ENCODE assay signal across 1 fruit fly cellular context in genomic region chr3R:17539789-17540496, dm6.
TF ChIP-seq lines count a peak whose summit lies in the region.

Gene SF1, plus strand, starts transcription at chr3R:17540421.

TF ChIP-seq in whole organism, embryonic, 481 proteins besides CTCF, POLR2A, EP300 and RAD21 (continued from another document):
- TF ChIP-seq CG11398 (GFP tag; optimal IDR thresholded peaks at IDR 0.05; lab: Kevin White, UChicago): no peak
- no peak for TF ChIP-seq Blimp-1 (GFP tag; optimal IDR thresholded peaks at IDR 0.05; lab: Kevin White, UChicago)
- peak; percentile 50 for TF ChIP-seq bcd (GFP tag; optimal IDR thresholded peaks at IDR 0.05; lab: Kevin White, UChicago)
- TF ChIP-seq fd64A (GFP tag; optimal IDR thresholded peaks at IDR 0.05; lab: Kevin White, UChicago): no peak
- TF ChIP-seq zfh1 (GFP tag; IDR thresholded peaks at IDR 0.05; lab: Robert Waterston, UW): no peak
- TF ChIP-seq vfl (GFP tag; optimal IDR thresholded peaks at IDR 0.05; lab: Kevin White, UChicago): no peak
- TF ChIP-seq CG8478 (optimal IDR thresholded peaks at IDR 0.05; lab: Kevin White, UChicago): no peak
- no peak for TF ChIP-seq her (GFP tag; optimal IDR thresholded peaks at IDR 0.05; lab: Kevin White, UChicago)
- TF ChIP-seq sisA (GFP tag; IDR thresholded peaks at IDR 0.05; lab: Robert Waterston, UW): peak; percentile 27; the same call in 1 of the 2 replicates
- no peak for TF ChIP-seq lov (optimal IDR thresholded peaks at IDR 0.05; lab: Kevin White, UChicago)
- TF ChIP-seq lov (GFP tag; IDR thresholded peaks at IDR 0.05; lab: Robert Waterston, UW): no peak
- TF ChIP-seq CG17328 (GFP tag; IDR thresholded peaks at IDR 0.05; lab: Robert Waterston, UW): no peak
- no peak for TF ChIP-seq ab (GFP tag; optimal IDR thresholded peaks at IDR 0.05; lab: Kevin White, UChicago)
- TF ChIP-seq prd (optimal IDR thresholded peaks at IDR 0.05; lab: Kevin White, UChicago): no peak
- TF ChIP-seq prd (GFP tag; IDR thresholded peaks at IDR 0.05; lab: Robert Waterston, UW): no peak
- no peak for TF ChIP-seq lbe (GFP tag; optimal IDR thresholded peaks at IDR 0.05; lab: Kevin White, UChicago)
- no peak for TF ChIP-seq btn (GFP tag; optimal IDR thresholded peaks at IDR 0.05; lab: Kevin White, UChicago)
- TF ChIP-seq ftz-f1 (GFP tag; optimal IDR thresholded peaks at IDR 0.05; lab: Kevin White, UChicago): no peak
- no peak for TF ChIP-seq CG3407 (GFP tag; optimal IDR thresholded peaks at IDR 0.05; lab: Kevin White, UChicago)
- no peak for TF ChIP-seq CG11085 (GFP tag; IDR thresholded peaks at IDR 0.05; lab: Robert Waterston, UW)
- no peak for TF ChIP-seq CG43689 (GFP tag; IDR thresholded peaks at IDR 0.05; lab: Robert Waterston, UW)
- 0 out of 2 replicates have a peak, but pooled peaks have one; percentile 13 for TF ChIP-seq ara (GFP tag; IDR thresholded peaks at IDR 0.05; lab: Robert Waterston, UW)
- TF ChIP-seq Ptx1 (GFP tag; IDR thresholded peaks at IDR 0.05; lab: Robert Waterston, UW): 0 out of 2 replicates have a peak, but pooled peaks have one; percentile 7
- TF ChIP-seq CG17912 (GFP tag; optimal IDR thresholded peaks at IDR 0.05; lab: Kevin White, UChicago): no peak
- peak; percentile 5 for TF ChIP-seq CG18476 (GFP tag; optimal IDR thresholded peaks at IDR 0.05; lab: Kevin White, UChicago)
- TF ChIP-seq jing (GFP tag; optimal IDR thresholded peaks at IDR 0.05; lab: Kevin White, UChicago): no peak
- no peak for TF ChIP-seq Sin3A (optimal IDR thresholded peaks at IDR 0.05; lab: Kevin White, UChicago)
- TF ChIP-seq CG1603 (tag; optimal IDR thresholded peaks at IDR 0.05; lab: Kevin White, UChicago): peak; percentile 7
- peak; percentile 41 for TF ChIP-seq Meics (GFP tag; optimal IDR thresholded peaks at IDR 0.05; lab: Kevin White, UChicago)
- no peak for TF ChIP-seq inv (GFP tag; IDR thresholded peaks at IDR 0.05; lab: Robert Waterston, UW; ENCODE audit: partially characterized antibody)
- TF ChIP-seq hbn (GFP tag; IDR thresholded peaks at IDR 0.05; lab: Robert Waterston, UW; ENCODE audit: partially characterized antibody): no peak
- TF ChIP-seq CG9215 (GFP tag; IDR thresholded peaks at IDR 0.05; lab: Robert Waterston, UW): peak; percentile 38; the same call in 1 of the 2 replicates
- TF ChIP-seq fd96Cb (tag; optimal IDR thresholded peaks at IDR 0.05; lab: Kevin White, UChicago): no peak
- peak; percentile 30 for TF ChIP-seq CG9609 (GFP tag; optimal IDR thresholded peaks at IDR 0.05; lab: Kevin White, UChicago)
- no peak for TF ChIP-seq tio (GFP tag; optimal IDR thresholded peaks at IDR 0.05; lab: Kevin White, UChicago)
- no peak for TF ChIP-seq gsb-n (tag; optimal IDR thresholded peaks at IDR 0.05; lab: Kevin White, UChicago)
- peak; percentile 1 for TF ChIP-seq CG1792 (GFP tag; optimal IDR thresholded peaks at IDR 0.05; lab: Kevin White, UChicago)
- TF ChIP-seq CG13624 (GFP tag; optimal IDR thresholded peaks at IDR 0.05; lab: Kevin White, UChicago): peak; percentile 14
- peak; percentile 0 for TF ChIP-seq Antp (GFP tag; optimal IDR thresholded peaks at IDR 0.05; lab: Kevin White, UChicago)
- TF ChIP-seq Drgx (GFP tag; IDR thresholded peaks at IDR 0.05; lab: Robert Waterston, UW): no peak
- no peak for TF ChIP-seq CG14441 (GFP tag; IDR thresholded peaks at IDR 0.05; lab: Robert Waterston, UW)
- TF ChIP-seq chn (GFP tag; optimal IDR thresholded peaks at IDR 0.05; lab: Kevin White, UChicago): peak; percentile 20
- TF ChIP-seq CG6272 (GFP tag; IDR thresholded peaks at IDR 0.05; lab: Robert Waterston, UW): peak; percentile 5; the same call in 1 of the 2 replicates
- no peak for TF ChIP-seq mirr (GFP tag; optimal IDR thresholded peaks at IDR 0.05; lab: Kevin White, UChicago)
- TF ChIP-seq Usf (GFP tag; optimal IDR thresholded peaks at IDR 0.05; lab: Kevin White, UChicago): peak; percentile 38
- peak; percentile 74 for TF ChIP-seq Med (GFP tag; lab: Kevin White, UChicago)
- TF ChIP-seq unpg (GFP tag; optimal IDR thresholded peaks at IDR 0.05; lab: Kevin White, UChicago): no peak
- TF ChIP-seq emc (GFP tag; optimal IDR thresholded peaks at IDR 0.05; lab: Kevin White, UChicago): no peak
- TF ChIP-seq ewg (GFP tag; optimal IDR thresholded peaks at IDR 0.05; lab: Kevin White, UChicago): peak; percentile 19
- TF ChIP-seq CG15073 (GFP tag; optimal IDR thresholded peaks at IDR 0.05; lab: Kevin White, UChicago): no peak
- no peak for TF ChIP-seq bigmax (GFP tag; optimal IDR thresholded peaks at IDR 0.05; lab: Kevin White, UChicago)
- TF ChIP-seq lilli (GFP tag; optimal IDR thresholded peaks at IDR 0.05; lab: Kevin White, UChicago): peak; percentile 69
- no peak for TF ChIP-seq B-H1 (GFP tag; IDR thresholded peaks at IDR 0.05; lab: Robert Waterston, UW)
- peak; percentile 67 for TF ChIP-seq CG2120 (GFP tag; optimal IDR thresholded peaks at IDR 0.05; lab: Kevin White, UChicago)
- no peak for TF ChIP-seq ase (GFP tag; IDR thresholded peaks at IDR 0.05; lab: Robert Waterston, UW)
- no peak for TF ChIP-seq crol (GFP tag; IDR thresholded peaks at IDR 0.05; lab: Robert Waterston, UW)
- no peak for TF ChIP-seq CG13123 (GFP tag; optimal IDR thresholded peaks at IDR 0.05; lab: Kevin White, UChicago)
- TF ChIP-seq Opbp (GFP tag; IDR thresholded peaks at IDR 0.05; lab: Robert Waterston, UW; ENCODE audit: partially characterized antibody): no peak
- 0 out of 2 replicates have a peak, but pooled peaks have one; percentile 21 for TF ChIP-seq tna (GFP tag; IDR thresholded peaks at IDR 0.05; lab: Robert Waterston, UW; ENCODE audit: partially characterized antibody)
- TF ChIP-seq sc (optimal IDR thresholded peaks at IDR 0.05; lab: Kevin White, UChicago): no peak
- TF ChIP-seq sc (GFP tag; optimal IDR thresholded peaks at IDR 0.05; lab: Kevin White, UChicago): no peak
- TF ChIP-seq CG2875 (GFP tag; optimal IDR thresholded peaks at IDR 0.05; lab: Kevin White, UChicago): no peak
- no peak for TF ChIP-seq CG10565 (GFP tag; optimal IDR thresholded peaks at IDR 0.05; lab: Kevin White, UChicago)
- TF ChIP-seq CG11723 (GFP tag; optimal IDR thresholded peaks at IDR 0.05; lab: Kevin White, UChicago): no peak
- TF ChIP-seq HLH4C (GFP tag; IDR thresholded peaks at IDR 0.05; lab: Robert Waterston, UW; ENCODE audit: partially characterized antibody): no peak
- TF ChIP-seq zf30C (GFP tag; optimal IDR thresholded peaks at IDR 0.05; lab: Kevin White, UChicago): no peak
- TF ChIP-seq CG1602 (GFP tag; optimal IDR thresholded peaks at IDR 0.05; lab: Kevin White, UChicago): peak; percentile 30
- TF ChIP-seq CG17359 (tag; optimal IDR thresholded peaks at IDR 0.05; lab: Kevin White, UChicago): no peak
- TF ChIP-seq tin (GFP tag; optimal IDR thresholded peaks at IDR 0.05; lab: Kevin White, UChicago): peak; percentile 38
- TF ChIP-seq Abd-B (GFP tag; optimal IDR thresholded peaks at IDR 0.05; lab: Kevin White, UChicago): no peak
- no peak for TF ChIP-seq z (GFP tag; IDR thresholded peaks at IDR 0.05; lab: Robert Waterston, UW)
- TF ChIP-seq MESR4 (GFP tag; optimal IDR thresholded peaks at IDR 0.05; lab: Kevin White, UChicago): peak; percentile 30
- TF ChIP-seq CG17361 (GFP tag; IDR thresholded peaks at IDR 0.05; lab: Robert Waterston, UW): peak; percentile 87
- TF ChIP-seq CG10979 (tag; optimal IDR thresholded peaks at IDR 0.05; lab: Kevin White, UChicago): no peak
- TF ChIP-seq Trl (optimal IDR thresholded peaks at IDR 0.05; lab: Kevin White, UChicago): no peak
- TF ChIP-seq Trl (GFP tag; optimal IDR thresholded peaks at IDR 0.05; lab: Kevin White, UChicago): peak; percentile 8
- TF ChIP-seq CG4730 (GFP tag; IDR thresholded peaks at IDR 0.05; lab: Robert Waterston, UW): 0 out of 2 replicates have a peak, but pooled peaks have one; percentile 8
- peak; percentile 32 for TF ChIP-seq dmrt11E (tag; optimal IDR thresholded peaks at IDR 0.05; lab: Kevin White, UChicago)
- peak; percentile 48 for TF ChIP-seq mam (GFP tag; optimal IDR thresholded peaks at IDR 0.05; lab: Kevin White, UChicago)
- TF ChIP-seq toy (GFP tag; IDR thresholded peaks at IDR 0.05; lab: Robert Waterston, UW): no peak
- no peak for TF ChIP-seq Neu2 (GFP tag; optimal IDR thresholded peaks at IDR 0.05; lab: Kevin White, UChicago; ENCODE audit: borderline replicate concordance)
- TF ChIP-seq CG14667 (GFP tag; IDR thresholded peaks at IDR 0.05; lab: Robert Waterston, UW): no peak
- no peak for TF ChIP-seq CG32767 (GFP tag; IDR thresholded peaks at IDR 0.05; lab: Robert Waterston, UW)
- TF ChIP-seq mld (GFP tag; IDR thresholded peaks at IDR 0.05; lab: Robert Waterston, UW; ENCODE audit: partially characterized antibody): no peak
- TF ChIP-seq CG12236 (GFP tag; optimal IDR thresholded peaks at IDR 0.05; lab: Kevin White, UChicago): no peak
- peak; percentile 20; the same call in 1 of the 3 replicates for TF ChIP-seq ci (GFP tag; IDR thresholded peaks at IDR 0.05; lab: Robert Waterston, UW)
- TF ChIP-seq hb (GFP tag; IDR thresholded peaks at IDR 0.05; lab: Robert Waterston, UW; ENCODE audit: partially characterized antibody): no peak
- no peak for TF ChIP-seq CG4617 (GFP tag; optimal IDR thresholded peaks at IDR 0.05; lab: Kevin White, UChicago; ENCODE audit: borderline replicate concordance)
- TF ChIP-seq Pdp1 (GFP tag; optimal IDR thresholded peaks at IDR 0.05; lab: Kevin White, UChicago): peak; percentile 1 to 50
- TF ChIP-seq Aef1 (GFP tag; IDR thresholded peaks at IDR 0.05; lab: Robert Waterston, UW): 0 out of 3 replicates have a peak, but pooled peaks have one; percentile 9
- TF ChIP-seq lola (GFP tag; optimal IDR thresholded peaks at IDR 0.05; lab: Kevin White, UChicago): peak in 1 of 3 experiments; percentile 53
- peak; percentile 48 for TF ChIP-seq Xbp1 (GFP tag; optimal IDR thresholded peaks at IDR 0.05; lab: Kevin White, UChicago)
- TF ChIP-seq HmgZ (tag; optimal IDR thresholded peaks at IDR 0.05; lab: Kevin White, UChicago): no peak
- no peak for TF ChIP-seq pan (optimal IDR thresholded peaks at IDR 0.05; lab: Kevin White, UChicago)
- TF ChIP-seq pan (GFP tag; optimal IDR thresholded peaks at IDR 0.05 in 1 of 2, IDR thresholded peaks at IDR 0.05 in 1 of 2): no peak
- peak; percentile 27 for TF ChIP-seq CG9817 (tag; optimal IDR thresholded peaks at IDR 0.05; lab: Kevin White, UChicago)
- no peak for TF ChIP-seq run (tag; optimal IDR thresholded peaks at IDR 0.05; lab: Kevin White, UChicago)
- no peak for TF ChIP-seq CG5245 (GFP tag; optimal IDR thresholded peaks at IDR 0.05; lab: Kevin White, UChicago)
- no peak for TF ChIP-seq so (GFP tag; IDR thresholded peaks at IDR 0.05; lab: Robert Waterston, UW)
- TF ChIP-seq ttk (GFP tag; IDR thresholded peaks at IDR 0.05; lab: Robert Waterston, UW): no peak
- TF ChIP-seq zen2 (GFP tag; IDR thresholded peaks at IDR 0.05; lab: Robert Waterston, UW; ENCODE audit: partially characterized antibody): no peak
- no peak for TF ChIP-seq CG17186 (GFP tag; optimal IDR thresholded peaks at IDR 0.05; lab: Kevin White, UChicago)
- peak; percentile 30 for TF ChIP-seq Hsf (GFP tag; optimal IDR thresholded peaks at IDR 0.05; lab: Kevin White, UChicago)
- no peak for TF ChIP-seq CG3163 (GFP tag; optimal IDR thresholded peaks at IDR 0.05; lab: Kevin White, UChicago)
- no peak for TF ChIP-seq yki (optimal IDR thresholded peaks at IDR 0.05; lab: Kevin White, UChicago)
- no peak for TF ChIP-seq CG14050 (GFP tag; IDR thresholded peaks at IDR 0.05; lab: Robert Waterston, UW)
- no peak; the same call in 1 of the 2 replicates for TF ChIP-seq CG10366 (GFP tag; IDR thresholded peaks at IDR 0.05; lab: Robert Waterston, UW)
- no peak for TF ChIP-seq E2f2 (GFP tag; IDR thresholded peaks at IDR 0.05; lab: Robert Waterston, UW)
- TF ChIP-seq Sox100B (GFP tag; optimal IDR thresholded peaks at IDR 0.05; lab: Kevin White, UChicago): no peak
- TF ChIP-seq pzg (GFP tag; optimal IDR thresholded peaks at IDR 0.05; lab: Kevin White, UChicago): peak; percentile 26
- TF ChIP-seq CG3847 (GFP tag; IDR thresholded peaks at IDR 0.05; lab: Robert Waterston, UW): 0 out of 2 replicates have a peak, but pooled peaks have one; percentile 8
- no peak for TF ChIP-seq peb (GFP tag; IDR thresholded peaks at IDR 0.05; lab: Robert Waterston, UW)
- no peak for TF ChIP-seq trem (tag; optimal IDR thresholded peaks at IDR 0.05; lab: Kevin White, UChicago)
- no peak for TF ChIP-seq CG11696 (GFP tag; IDR thresholded peaks at IDR 0.05; lab: Robert Waterston, UW)
- peak; percentile 12 for TF ChIP-seq bab2 (GFP tag; optimal IDR thresholded peaks at IDR 0.05; lab: Kevin White, UChicago)
- TF ChIP-seq NC2β (GFP tag; optimal IDR thresholded peaks at IDR 0.05; lab: Kevin White, UChicago): no peak
- peak in 1 of 2 experiments; percentile 20 for TF ChIP-seq crp (GFP tag; optimal IDR thresholded peaks at IDR 0.05; lab: Kevin White, UChicago)
- 0 out of 3 replicates have a peak, but pooled peaks have one; percentile 31 for TF ChIP-seq CG6791 (GFP tag; IDR thresholded peaks at IDR 0.05; lab: Robert Waterston, UW; ENCODE audit: partially characterized antibody)
- no peak for TF ChIP-seq nau (GFP tag; optimal IDR thresholded peaks at IDR 0.05; lab: Kevin White, UChicago)
- TF ChIP-seq Lhr (GFP tag; optimal IDR thresholded peaks at IDR 0.05; lab: Kevin White, UChicago): peak; percentile 3
- no peak for TF ChIP-seq ranshi (GFP tag; IDR thresholded peaks at IDR 0.05; lab: Robert Waterston, UW)
- TF ChIP-seq fd3F (GFP tag; optimal IDR thresholded peaks at IDR 0.05; lab: Kevin White, UChicago): no peak
- TF ChIP-seq sr (GFP tag; IDR thresholded peaks at IDR 0.05; lab: Robert Waterston, UW): no peak
- TF ChIP-seq CG12391 (tag; optimal IDR thresholded peaks at IDR 0.05; lab: Kevin White, UChicago): peak; percentile 46
- TF ChIP-seq CG7745 (tag; optimal IDR thresholded peaks at IDR 0.05; lab: Kevin White, UChicago): no peak
- no peak for TF ChIP-seq Doc3 (GFP tag; IDR thresholded peaks at IDR 0.05; lab: Robert Waterston, UW; ENCODE audit: partially characterized antibody)
- no peak for TF ChIP-seq CG30020 (tag; optimal IDR thresholded peaks at IDR 0.05; lab: Kevin White, UChicago)
- TF ChIP-seq CG33213 (GFP tag; optimal IDR thresholded peaks at IDR 0.05; lab: Kevin White, UChicago): peak; percentile 19
- TF ChIP-seq CG8290 (GFP tag; optimal IDR thresholded peaks at IDR 0.05; lab: Kevin White, UChicago): peak; percentile 18
- TF ChIP-seq CG8290 (tag; optimal IDR thresholded peaks at IDR 0.05; lab: Kevin White, UChicago): peak in 1 of 2 experiments; percentile 69
- TF ChIP-seq esg (GFP tag; conservative IDR thresholded peaks at IDR 0.05; lab: Robert Waterston, UW): no peak
- TF ChIP-seq CG9437 (GFP tag; optimal IDR thresholded peaks at IDR 0.05; lab: Kevin White, UChicago): peak; percentile 66
- TF ChIP-seq dimm (GFP tag; IDR thresholded peaks at IDR 0.05; lab: Robert Waterston, UW): no peak
- no peak for TF ChIP-seq Dip2 (GFP tag; IDR thresholded peaks at IDR 0.05; lab: Robert Waterston, UW)
